Fruit fly (Drosophila melanogaster): ENCODE measurements around the gene CG8475.
A peak's percentile ranks its signal among the peaks of the same experiment; 100 is the strongest.

The CG8475 gene

dm6 chr2L:8159498-8159897, 37.2 kb downstream of the CG8475 start, which contains the start of the genes PAPLA1 and Rbsn-5 (continued):
- TF ChIP-seq Hmr (GFP tag; optimal IDR thresholded peaks at IDR 0.05), result peak; percentile 93
- peak; percentile 87 for TF ChIP-seq Hmx (GFP tag; optimal IDR thresholded peaks at IDR 0.05)
- TF ChIP-seq phol (tag; optimal IDR thresholded peaks at IDR 0.05), result peak; percentile 95
- peak; percentile 93 for TF ChIP-seq zfh1 (GFP tag; IDR thresholded peaks at IDR 0.05)
- peak; percentile 55; the same call in 1 of the 2 replicates for TF ChIP-seq toy (GFP tag; IDR thresholded peaks at IDR 0.05)
- peak; percentile 86 for TF ChIP-seq CG12219 (GFP tag; optimal IDR thresholded peaks at IDR 0.05)
- TF ChIP-seq D (optimal IDR thresholded peaks at IDR 0.05), result no peak
- TF ChIP-seq D (GFP tag; optimal IDR thresholded peaks at IDR 0.05), result peak; percentile 83
- TF ChIP-seq hbn (GFP tag; IDR thresholded peaks at IDR 0.05; ENCODE audit: partially characterized antibody), result no peak
- peak; percentile 87 for TF ChIP-seq CG30431 (GFP tag; optimal IDR thresholded peaks at IDR 0.05)
- no peak for TF ChIP-seq Opbp (GFP tag; IDR thresholded peaks at IDR 0.05; ENCODE audit: partially characterized antibody)
- peak; percentile 79 for TF ChIP-seq CG6175 (GFP tag; IDR thresholded peaks at IDR 0.05)
- no peak for TF ChIP-seq Stat92E (GFP tag; optimal IDR thresholded peaks at IDR 0.05)
- TF ChIP-seq Dip3 (GFP tag; optimal IDR thresholded peaks at IDR 0.05), result peak; percentile 97
- TF ChIP-seq Lhr (GFP tag; optimal IDR thresholded peaks at IDR 0.05), result peak; percentile 75
- TF ChIP-seq pfk (GFP tag; optimal IDR thresholded peaks at IDR 0.05), result peak; percentile 41
- TF ChIP-seq mirr (GFP tag; optimal IDR thresholded peaks at IDR 0.05), result peak; percentile 91
- TF ChIP-seq Hr78 (GFP tag; optimal IDR thresholded peaks at IDR 0.05), result no peak
- TF ChIP-seq YL-1 (GFP tag; optimal IDR thresholded peaks at IDR 0.05), result peak; percentile 73
- TF ChIP-seq vvl (GFP tag; IDR thresholded peaks at IDR 0.05), result peak; percentile 95
- TF ChIP-seq btn (GFP tag; optimal IDR thresholded peaks at IDR 0.05), result peak; percentile 84
- no peak for TF ChIP-seq inv (GFP tag; IDR thresholded peaks at IDR 0.05; ENCODE audit: partially characterized antibody)
- TF ChIP-seq CG14014 (GFP tag; IDR thresholded peaks at IDR 0.05), result peak; percentile 93
- no peak for TF ChIP-seq bbx (GFP tag; IDR thresholded peaks at IDR 0.05; ENCODE audit: partially characterized antibody)
- peak; percentile 84 for TF ChIP-seq gcm (GFP tag; optimal IDR thresholded peaks at IDR 0.05)
- peak; percentile 75 for TF ChIP-seq CG31365 (tag; optimal IDR thresholded peaks at IDR 0.05)
- peak; percentile 80 for TF ChIP-seq ap (GFP tag; IDR thresholded peaks at IDR 0.05)
- TF ChIP-seq chm (GFP tag; IDR thresholded peaks at IDR 0.05), result peak; percentile 91
- peak; percentile 92 for TF ChIP-seq Dek (tag; optimal IDR thresholded peaks at IDR 0.05)
- peak; percentile 79 for TF ChIP-seq CG2202 (tag; optimal IDR thresholded peaks at IDR 0.05)
- peak; percentile 73 for TF ChIP-seq Sry-δ (GFP tag; optimal IDR thresholded peaks at IDR 0.05)
- peak; percentile 78 for TF ChIP-seq nau (GFP tag; optimal IDR thresholded peaks at IDR 0.05)
- peak; percentile 91 for TF ChIP-seq dmrt99B (tag; optimal IDR thresholded peaks at IDR 0.05)
- TF ChIP-seq dati (GFP tag; IDR thresholded peaks at IDR 0.05), result peak; percentile 68; the same call in 1 of the 2 replicates
- no peak for TF ChIP-seq cad (GFP tag; optimal IDR thresholded peaks at IDR 0.05)
- peak; percentile 95 for TF ChIP-seq CG2678 (tag; optimal IDR thresholded peaks at IDR 0.05)
- peak; percentile 89 for TF ChIP-seq Bdp1 (GFP tag; optimal IDR thresholded peaks at IDR 0.05)
- peak; percentile 76 for TF ChIP-seq run (tag; optimal IDR thresholded peaks at IDR 0.05)
- TF ChIP-seq Usf (GFP tag; optimal IDR thresholded peaks at IDR 0.05), result peak; percentile 82
- peak in 1 of 3 experiments; percentile 87 for TF ChIP-seq lola (GFP tag; optimal IDR thresholded peaks at IDR 0.05)
- peak; percentile 85 for TF ChIP-seq CG5953 (GFP tag; IDR thresholded peaks at IDR 0.05)
- TF ChIP-seq disco-r (GFP tag; optimal IDR thresholded peaks at IDR 0.05), result peak; percentile 86
- peak; percentile 80 for TF ChIP-seq seq (GFP tag; IDR thresholded peaks at IDR 0.05)
- peak; percentile 97 for TF ChIP-seq pum (GFP tag; optimal IDR thresholded peaks at IDR 0.05)
- peak; percentile 87 for TF ChIP-seq schlank (tag; optimal IDR thresholded peaks at IDR 0.05)
- TF ChIP-seq ara (GFP tag; IDR thresholded peaks at IDR 0.05), result peak; percentile 90
- peak; percentile 89 for TF ChIP-seq CG12744 (GFP tag; optimal IDR thresholded peaks at IDR 0.05)
- TF ChIP-seq Dfd (GFP tag; optimal IDR thresholded peaks at IDR 0.05), result no peak
- TF ChIP-seq Bteb2 (GFP tag; optimal IDR thresholded peaks at IDR 0.05), result peak; percentile 93
- TF ChIP-seq Antp (GFP tag; optimal IDR thresholded peaks at IDR 0.05), result peak; percentile 95
